Worm (Caenorhabditis elegans): ENCODE results near the gene F31F7.2.

F31F7.2 gene

DNA sequence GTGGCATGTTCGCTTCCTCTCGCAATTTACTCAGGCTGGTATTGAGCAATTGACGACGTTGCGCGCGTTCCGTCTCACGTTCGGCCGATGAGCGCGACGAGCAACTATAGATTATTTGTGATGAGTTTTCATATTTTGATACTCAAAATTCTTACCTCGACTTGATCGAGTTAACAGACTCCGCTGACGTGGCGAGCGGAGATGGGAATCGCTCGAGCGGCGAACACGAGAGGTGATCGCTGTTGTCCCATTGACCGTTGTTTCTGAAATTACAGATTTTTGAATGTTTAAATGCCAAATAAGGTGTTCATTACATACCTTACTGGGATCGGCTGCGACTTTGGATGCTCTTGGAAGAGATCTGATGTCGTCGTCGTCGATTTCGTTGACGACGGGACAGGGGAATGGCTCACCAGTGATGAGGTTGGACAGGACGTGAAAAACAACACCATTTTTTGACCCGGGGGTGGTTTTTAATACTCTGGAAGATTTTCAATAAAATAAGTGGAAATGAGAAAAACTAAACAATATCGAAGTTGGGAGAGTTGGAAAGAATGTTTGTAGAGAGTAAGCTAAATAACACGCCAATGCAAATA, 44.0 kb upstream of the F31F7.2 start, which contains the start of gene W06H8.6 (continued):
- TF ChIP-seq dve-1 (tag; optimal IDR thresholded peaks at IDR 0.05; ENCODE audit: insufficient read depth) (no peak), F10B5.3 (tag; optimal IDR thresholded peaks at IDR 0.05) (no peak), F26F4.8 (GFP tag; conservative IDR thresholded peaks at IDR 0.05) (no peak), Y48G9A.11 (GFP tag; IDR thresholded peaks at IDR 0.05) (no peak), saeg-2 (GFP tag; IDR thresholded peaks at IDR 0.05) (no peak), zfp-3 (GFP tag; conservative IDR thresholded peaks at IDR 0.05) (0 out of 2 replicates have a peak, but pooled peaks have one; percentile 7), fkh-10 (GFP tag; optimal IDR thresholded peaks at IDR 0.05) (no peak), nhr-10 (tag; optimal IDR thresholded peaks at IDR 0.05) (no peak), madf-9 (GFP tag; conservative IDR thresholded peaks at IDR 0.05) (peak; percentile 61), nhr-6 (tag; optimal IDR thresholded peaks at IDR 0.05) (peak; percentile 3)

DNA sequence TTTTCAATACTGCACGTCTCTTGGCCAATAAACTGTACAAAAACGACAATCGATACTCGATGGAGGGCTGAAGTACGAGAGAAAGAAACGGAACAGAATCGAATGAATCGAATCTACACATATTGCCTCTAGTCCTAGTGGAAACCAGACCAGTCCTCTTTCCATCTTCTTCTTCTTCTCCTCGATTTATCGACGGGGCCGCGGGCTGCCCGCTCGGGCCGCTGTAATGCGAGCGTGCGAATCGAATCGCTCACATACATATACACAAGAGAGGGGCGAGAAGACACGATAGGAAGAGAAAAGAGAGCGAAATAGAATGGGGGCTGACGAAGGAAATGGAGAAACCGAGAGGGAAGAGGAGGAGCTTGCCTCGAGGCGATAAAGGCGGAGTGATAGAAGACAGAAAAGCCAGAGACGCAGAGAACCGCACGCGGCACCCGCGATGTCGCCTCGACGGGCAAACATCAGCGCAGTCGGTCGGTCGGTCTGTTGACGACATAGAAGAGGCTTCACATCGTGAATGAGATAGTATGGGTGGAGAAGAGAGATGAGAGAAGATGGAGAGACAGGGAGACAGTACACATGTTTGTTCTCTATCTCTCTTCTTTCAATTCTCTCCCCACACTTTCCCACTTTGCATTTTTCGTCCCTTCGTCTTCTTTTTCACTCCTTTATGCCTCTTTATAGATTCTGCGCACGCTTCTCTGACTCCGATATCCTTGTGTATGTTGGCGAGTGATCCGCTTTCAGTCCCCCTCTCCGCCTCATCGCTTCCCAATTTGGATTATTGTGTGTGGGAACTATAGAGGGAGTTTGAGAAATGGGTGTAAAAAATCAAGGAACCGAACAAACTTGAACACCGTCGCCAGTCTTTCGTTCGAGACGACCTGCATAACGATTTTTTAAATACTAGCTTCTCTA, 43.1 kb upstream of the F31F7.2 start:
- TF ChIP-seq ceh-62 (tag; optimal IDR thresholded peaks at IDR 0.05) (no peak), fkh-10 (GFP tag; optimal IDR thresholded peaks at IDR 0.05) (peak; percentile 93), nhr-11 (tag; optimal IDR thresholded peaks at IDR 0.05) (peak; percentile 91), ceh-82 (tag; optimal IDR thresholded peaks at IDR 0.05) (no peak), mdl-1 (tag; optimal IDR thresholded peaks at IDR 0.05) (peak; percentile 90 to 95), hmg-1.1 (GFP tag; IDR thresholded peaks at IDR 0.05) (peak; percentile 97), aly-2 (tag; optimal IDR thresholded peaks at IDR 0.05) (no peak), ceh-28 (tag; optimal IDR thresholded peaks at IDR 0.05) (peak; percentile 76), lin-13 (GFP tag; optimal IDR thresholded peaks at IDR 0.05) (no peak), dmd-8 (GFP tag; IDR thresholded peaks at IDR 0.05) (peak; percentile 75; the same call in 1 of the 2 replicates), cey-2 (tag; optimal IDR thresholded peaks at IDR 0.05; ENCODE audit: borderline replicate concordance, insufficient read depth) (peak; percentile 1), zag-1 (tag; optimal IDR thresholded peaks at IDR 0.05) (no peak), nhr-237 (tag; optimal IDR thresholded peaks at IDR 0.05) (peak; percentile 5), arid-1 (GFP tag; conservative IDR thresholded peaks at IDR 0.05) (peak; percentile 81), mxl-2 (GFP tag; conservative IDR thresholded peaks at IDR 0.05) (peak; percentile 64; the same call in 1 of the 2 replicates), ces-1 (GFP tag; optimal IDR thresholded peaks at IDR 0.05) (no peak), tra-1 (GFP tag; IDR thresholded peaks at IDR 0.05) (peak; percentile 90), ztf-7 (tag; optimal IDR thresholded peaks at IDR 0.05) (peak; percentile 13), egl-27 (tag; optimal IDR thresholded peaks at IDR 0.05) (peak; percentile 66), Y75B8A.6 (GFP tag; IDR thresholded peaks at IDR 0.05) (no peak; the same call in 1 of the 2 replicates), nhr-76 (tag; optimal IDR thresholded peaks at IDR 0.05) (no peak), T20F7.1 (GFP tag; optimal IDR thresholded peaks at IDR 0.05) (peak; percentile 6), egl-43 (GFP tag; IDR thresholded peaks at IDR 0.05) (peak; percentile 88), zfp-2 (tag; optimal IDR thresholded peaks at IDR 0.05) (peak; percentile 8), pha-4 (GFP tag; IDR thresholded peaks at IDR 0.05) (peak; percentile 96), pha-4 (tag; optimal IDR thresholded peaks at IDR 0.05) (peak; percentile 41), nhr-111 (GFP tag; optimal IDR thresholded peaks at IDR 0.05) (peak; percentile 59), tag-97 (GFP tag; IDR thresholded peaks at IDR 0.05) (no peak), set-16 (GFP tag; IDR thresholded peaks at IDR 0.05) (peak; percentile 100), dve-1 (tag; optimal IDR thresholded peaks at IDR 0.05; ENCODE audit: insufficient read depth) (peak; percentile 97), lin-38 (GFP tag; IDR thresholded peaks at IDR 0.05) (peak; percentile 61), pqm-1 (tag; optimal IDR thresholded peaks at IDR 0.05) (no peak), dmd-6 (GFP tag; IDR thresholded peaks at IDR 0.05) (peak; percentile 95), snpc-1.2 (GFP tag; IDR thresholded peaks at IDR 0.05) (no peak), lin-1 (GFP tag; IDR thresholded peaks at IDR 0.05) (peak; percentile 91), F49E8.2 (tag; optimal IDR thresholded peaks at IDR 0.05; ENCODE audit: borderline replicate concordance) (no peak), ceh-32 (tag; optimal IDR thresholded peaks at IDR 0.05; ENCODE audit: poor library complexity) (peak; percentile 75), jun-1 (tag; optimal IDR thresholded peaks at IDR 0.05) (peak; percentile 72), lin-39 (tag; optimal IDR thresholded peaks at IDR 0.05) (no peak)
